Worm (Caenorhabditis elegans) whole organism, young adult: ENCODE measurements around the gene igeg-2.

ENCODE experiments used
- B0261.1 ChIP-seq: sonication (generic microtip); optimal IDR thresholded peaks from 2 replicates; lab custom pipeline; 2016; ENCODE audit warnings: mild to moderate bottlenecking, missing genetic modification characterization, moderate library complexity, missing compliant biosample characterization
- C17E4.6 ChIP-seq: fragments of 200-800 bp; sonication (Bioruptor generic); IDR thresholded peaks from 2 replicates; pipeline ENCODE4 v1.3.6; 2022; ENCODE audit warnings: missing genetic modification reagents, missing genetic modification characterization, missing compliant biosample characterization
- F22D6.2 ChIP-seq: sonication (generic microtip); optimal IDR thresholded peaks from 2 replicates; lab custom pipeline; 2016; ENCODE audit warnings: mild to moderate bottlenecking, missing genetic modification characterization, missing compliant biosample characterization
- F55B11.4 ChIP-seq: sonication (generic microtip); optimal IDR thresholded peaks from 2 replicates; lab custom pipeline; 2016; ENCODE audit warnings: missing compliant biosample characterization, missing genetic modification characterization, borderline replicate concordance; ENCODE audit not compliant: insufficient read depth
- F57A8.1 ChIP-seq: fragments of 200-800 bp; sonication (Bioruptor generic); optimal IDR thresholded peaks from 2 replicates; lab custom pipeline; 2018; ENCODE audit warnings: mild to moderate bottlenecking, missing genetic modification characterization, moderate library complexity, missing compliant biosample characterization
- F57C9.4 ChIP-seq: sonication (generic microtip); optimal IDR thresholded peaks from 2 replicates; lab custom pipeline; 2017; ENCODE audit warnings: mild to moderate bottlenecking, missing genetic modification characterization, missing compliant biosample characterization
- K12H6.12 ChIP-seq: fragments of 200-800 bp; sonication (Bioruptor generic); optimal IDR thresholded peaks from 2 replicates; lab custom pipeline; 2018; ENCODE audit warnings: mild to moderate bottlenecking, missing genetic modification characterization, missing compliant biosample characterization
- T07F8.4 ChIP-seq: sonication (generic microtip); optimal IDR thresholded peaks from 2 replicates; lab custom pipeline; 2016; ENCODE audit warnings: mild to moderate bottlenecking, missing genetic modification characterization, moderate library complexity, missing compliant biosample characterization
- Y53F4B.3 ChIP-seq: fragments of 200-800 bp; sonication (Bioruptor generic); IDR thresholded peaks from 2 replicates; pipeline ENCODE4 v1.3.6; 2022; ENCODE audit warnings: missing genetic modification reagents, missing genetic modification characterization, missing compliant biosample characterization
- Y95B8A.8 ChIP-seq: fragments of 200-800 bp; sonication (Bioruptor generic); IDR thresholded peaks from 2 replicates; pipeline ENCODE4 v1.3.6; 2022; ENCODE audit warnings: missing genetic modification reagents, missing genetic modification characterization, missing compliant biosample characterization
- ama-1 ChIP-seq, 3 experiments: fragments of 150-350 bp in 1 of 3; sonication (generic microtip) in 2 of 3; optimal IDR thresholded peaks; 2 replicates each; lab custom pipeline; 2014 to 2018; ENCODE audit warnings: missing biosample characterization in 2 of 3, missing genetic modification characterization in 2 of 3, missing genetic modification reagents in 2 of 3
- aptf-3 ChIP-seq: fragments of 200-800 bp; sonication (Bioruptor generic); IDR thresholded peaks from 2 replicates; pipeline ENCODE4 v1.3.6; 2022; ENCODE audit warnings: missing genetic modification characterization, missing compliant biosample characterization
- attf-5 ChIP-seq: fragments of 200-800 bp; sonication (Bioruptor generic); optimal IDR thresholded peaks from 2 replicates; lab custom pipeline; 2018; ENCODE audit warnings: mild to moderate bottlenecking, missing genetic modification characterization, missing compliant biosample characterization
- cebp-1 ChIP-seq, 2 experiments: fragments of 200-800 bp in 1 of 2; sonication (Bioruptor generic) in 1 of 2; sonication (generic microtip) in 1 of 2; IDR thresholded peaks in 1 of 2; optimal IDR thresholded peaks in 1 of 2; 2 replicates each; pipeline versions ENCODE4 v1.3.6 to Lab custom; 2017 to 2022; ENCODE audit warnings: missing compliant biosample characterization in 2 of 2, missing genetic modification characterization in 2 of 2, mild to moderate bottlenecking in 1 of 2, missing genetic modification reagents in 1 of 2, moderate library complexity in 1 of 2
- ceh-58 ChIP-seq: fragments of 200-800 bp; sonication (Bioruptor generic); IDR thresholded peaks from 2 replicates; pipeline ENCODE4 v1.3.6; 2022; ENCODE audit warnings: missing genetic modification characterization, missing compliant biosample characterization
- ceh-79 ChIP-seq: sonication (generic microtip); optimal IDR thresholded peaks from 2 replicates; lab custom pipeline; 2017; ENCODE audit warnings: mild to moderate bottlenecking, missing genetic modification characterization, missing compliant biosample characterization
- chd-7 ChIP-seq: sonication (generic microtip); optimal IDR thresholded peaks from 2 replicates; lab custom pipeline; 2016; ENCODE audit warnings: mild to moderate bottlenecking, missing genetic modification characterization, moderate library complexity, missing compliant biosample characterization
- die-1 ChIP-seq: sonication (generic microtip); optimal IDR thresholded peaks from 2 replicates; lab custom pipeline; 2016; ENCODE audit warnings: missing genotype, mild to moderate bottlenecking, missing genetic modification characterization, missing compliant biosample characterization
- dpl-1 ChIP-seq: fragments of 150-350 bp; optimal IDR thresholded peaks from 2 replicates; lab custom pipeline; 2014; ENCODE audit warnings: missing biosample characterization, missing genetic modification reagents, missing genetic modification characterization
- egl-44 ChIP-seq: fragments of 200-800 bp; sonication (Bioruptor generic); IDR thresholded peaks from 2 replicates; pipeline ENCODE4 v1.3.6; 2022; ENCODE audit warnings: missing genetic modification reagents, missing genetic modification characterization, missing compliant biosample characterization
- ekl-4 ChIP-seq: fragments of 200-800 bp; sonication (Bioruptor generic); IDR thresholded peaks from 2 replicates; pipeline ENCODE4 v1.3.6; 2022; ENCODE audit warnings: missing genetic modification reagents, missing genetic modification characterization, missing compliant biosample characterization
- hmg-20 ChIP-seq: fragments of 200-800 bp; sonication (Bioruptor generic); IDR thresholded peaks from 2 replicates; pipeline ENCODE4 v1.3.6; 2022; ENCODE audit warnings: missing genetic modification reagents, missing genetic modification characterization, missing compliant biosample characterization
- let-526 ChIP-seq: fragments of 200-800 bp; sonication (Bioruptor generic); IDR thresholded peaks from 2 replicates; pipeline ENCODE4 v1.3.6; 2022; ENCODE audit warnings: missing genetic modification reagents, missing genetic modification characterization, missing compliant biosample characterization
- lin-35 ChIP-seq, 3 experiments: fragments of 150-350 bp in 2 of 3; sonication (generic microtip) in 1 of 3; optimal IDR thresholded peaks; 2 replicates each; lab custom pipeline; 2014 to 2018; ENCODE audit warnings: missing biosample characterization in 3 of 3, missing genetic modification characterization in 3 of 3, missing genetic modification reagents in 3 of 3
- lin-40 ChIP-seq: sonication (generic microtip); optimal IDR thresholded peaks from 2 replicates; lab custom pipeline; 2016; ENCODE audit warnings: missing genetic modification characterization, mild to moderate bottlenecking, missing compliant biosample characterization, missing genotype, missing genetic modification reagents
- lir-1 ChIP-seq: fragments of 200-800 bp; sonication (Bioruptor generic); conservative IDR thresholded peaks from 2 replicates; pipeline ENCODE4 v1.3.6; 2022; ENCODE audit warnings: missing genetic modification reagents, missing genetic modification characterization, missing compliant biosample characterization
- madf-10 ChIP-seq: sonication (generic microtip); optimal IDR thresholded peaks from 2 replicates; lab custom pipeline; 2016; ENCODE audit warnings: mild to moderate bottlenecking, missing genetic modification characterization, missing compliant biosample characterization
- mxl-1 ChIP-seq: sonication (generic microtip); optimal IDR thresholded peaks from 2 replicates; lab custom pipeline; 2016; ENCODE audit warnings: missing genetic modification characterization, missing compliant biosample characterization
- nfya-1 ChIP-seq: sonication (generic microtip); optimal IDR thresholded peaks from 2 replicates; lab custom pipeline; 2017; ENCODE audit warnings: antibody characterized with exemption, missing compliant biosample characterization, missing genetic modification characterization, borderline replicate concordance; ENCODE audit not compliant: insufficient read depth
- nfyb-1 ChIP-seq: fragments of 200-800 bp; sonication (Bioruptor generic); IDR thresholded peaks from 2 replicates; pipeline ENCODE4 v1.3.6; 2022; ENCODE audit warnings: missing genetic modification reagents, missing genetic modification characterization, missing compliant biosample characterization
- nhr-120 ChIP-seq: fragments of 200-800 bp; sonication (Bioruptor generic); IDR thresholded peaks from 2 replicates; pipeline ENCODE4 v1.3.6; 2022; ENCODE audit warnings: missing genetic modification characterization, missing compliant biosample characterization
- nhr-80 ChIP-seq: sonication (generic microtip); optimal IDR thresholded peaks from 2 replicates; lab custom pipeline; 2016; ENCODE audit warnings: missing genetic modification characterization, missing compliant biosample characterization
- pbrm-1 ChIP-seq: fragments of 200-800 bp; sonication (Bioruptor generic); IDR thresholded peaks from 2 replicates; pipeline ENCODE4 v1.3.6; 2022; ENCODE audit warnings: missing genetic modification reagents, missing genetic modification characterization, missing compliant biosample characterization
- pha-4 ChIP-seq: fragments of 150-350 bp; sonication (generic microtip); optimal IDR thresholded peaks from 2 replicates; lab custom pipeline; 2014; ENCODE audit warnings: missing biosample characterization, missing genetic modification reagents, missing genetic modification characterization
- rcor-1 ChIP-seq: fragments of 200-800 bp; sonication (Bioruptor generic); IDR thresholded peaks from 2 replicates; pipeline ENCODE4 v1.3.6; 2022; ENCODE audit warnings: missing genetic modification reagents, missing genetic modification characterization, missing compliant biosample characterization
- repo-1 ChIP-seq: sonication (generic microtip); optimal IDR thresholded peaks from 2 replicates; lab custom pipeline; 2017; ENCODE audit warnings: mild to moderate bottlenecking, missing genetic modification characterization, missing compliant biosample characterization
- snpc-1.1 ChIP-seq: sonication (generic microtip); optimal IDR thresholded peaks from 2 replicates; lab custom pipeline; 2017; ENCODE audit warnings: missing genetic modification characterization, mild to moderate bottlenecking, missing compliant biosample characterization, antibody characterized with exemption, moderate library complexity, missing genotype, missing genetic modification reagents; ENCODE audit not compliant: insufficient read depth
- snpc-3.4 ChIP-seq: sonication (generic microtip); optimal IDR thresholded peaks from 2 replicates; lab custom pipeline; 2017; ENCODE audit warnings: missing genetic modification characterization, mild to moderate bottlenecking, missing compliant biosample characterization, antibody characterized with exemption, moderate library complexity, missing genotype, missing genetic modification reagents
- snpc-4 ChIP-seq, 5 experiments: fragments of 150-350 bp in 1 of 5; sonication (generic microtip) in 4 of 5; optimal IDR thresholded peaks; 2 replicates each; lab custom pipeline; 2014 to 2018; ENCODE audit warnings: missing genetic modification characterization in 5 of 5, missing biosample characterization in 3 of 5, antibody characterized with exemption in 2 of 5, mild to moderate bottlenecking in 2 of 5, missing compliant biosample characterization in 2 of 5, missing genotype in 2 of 5, moderate library complexity in 2 of 5, missing genetic modification reagents in 1 of 5
- tlf-1 ChIP-seq: fragments of 200-800 bp; sonication (Bioruptor generic); optimal IDR thresholded peaks from 2 replicates; lab custom pipeline; 2018; ENCODE audit warnings: mild to moderate bottlenecking, missing genetic modification characterization, missing compliant biosample characterization
- xnd-1 ChIP-seq: sonication (generic microtip); optimal IDR thresholded peaks from 2 replicates; lab custom pipeline; 2016; ENCODE audit warnings: missing genotype, missing genetic modification reagents, missing genetic modification characterization, missing compliant biosample characterization
- ztf-18 ChIP-seq: sonication (generic microtip); optimal IDR thresholded peaks from 2 replicates; lab custom pipeline; 2016; ENCODE audit warnings: missing genotype, mild to moderate bottlenecking, missing genetic modification characterization, missing compliant biosample characterization
- ztf-25 ChIP-seq: fragments of 200-800 bp; sonication (Bioruptor generic); IDR thresholded peaks from 2 replicates; pipeline ENCODE4 v1.3.6; 2022; ENCODE audit warnings: missing genetic modification reagents, missing genetic modification characterization, missing compliant biosample characterization

igeg-2 gene

DNA sequence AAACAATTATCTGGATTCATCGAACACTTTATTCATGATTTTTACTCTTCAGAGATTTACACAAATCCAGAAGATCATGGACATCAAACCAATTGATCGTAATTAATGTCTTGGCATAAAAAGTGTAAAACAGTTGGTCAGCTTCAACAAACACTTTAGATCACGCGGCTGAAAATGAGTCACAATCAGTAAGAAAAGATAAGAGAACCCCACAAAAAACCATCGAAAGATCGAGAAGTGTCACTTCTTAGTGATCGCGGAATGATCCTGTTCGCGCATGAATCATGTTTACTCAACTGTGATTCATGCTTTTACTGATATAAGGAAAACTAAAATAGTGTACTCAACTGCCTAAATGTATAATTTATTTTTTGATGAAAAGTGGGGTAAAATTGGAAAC lies 37.0 kb downstream of the igeg-2 start (continued):
- TF ChIP-seq cebp-1 (GFP tag; IDR thresholded peaks at IDR 0.05; lab: Robert Waterston, UW) (no peak), cebp-1 (tag; optimal IDR thresholded peaks at IDR 0.05; lab: Kevin White, UChicago) (peak; percentile 30), let-526 (no peak), Y95B8A.8 (GFP tag; lab: Robert Waterston, UW) (no peak), F57C9.4 (tag; lab: Kevin White, UChicago) (no peak), madf-10 (tag; lab: Kevin White, UChicago) (no peak), ekl-4 (GFP tag; lab: Robert Waterston, UW) (0 out of 2 replicates have a peak, but pooled peaks have one; percentile 41), snpc-1.1 (tag; lab: Kevin White, UChicago) (no peak), aptf-3 (GFP tag; lab: Robert Waterston, UW) (no peak), attf-5 (no peak), snpc-4 (GFP tag; optimal IDR thresholded peaks at IDR 0.05; lab: Kevin White, UChicago) (no peak), snpc-4 (tag; optimal IDR thresholded peaks at IDR 0.05; lab: Kevin White, UChicago) (no peak), pbrm-1 (no peak), pha-4 (tag; lab: Kevin White, UChicago) (peak; percentile 20), K12H6.12 (tag; lab: Kevin White, UChicago) (no peak), T07F8.4 (tag; lab: Kevin White, UChicago) (no peak), nfya-1 (tag; lab: Kevin White, UChicago) (no peak), repo-1 (tag; lab: Kevin White, UChicago) (peak; percentile 44), lin-40 (tag; lab: Kevin White, UChicago) (no peak), B0261.1 (tag; lab: Kevin White, UChicago) (no peak), xnd-1 (tag; lab: Kevin White, UChicago) (no peak), rcor-1 (GFP tag; lab: Robert Waterston, UW) (no peak), ztf-25 (GFP tag; lab: Robert Waterston, UW) (no peak), F57A8.1 (GFP tag; lab: Kevin White, UChicago) (no peak), lin-35 (GFP tag; optimal IDR thresholded peaks at IDR 0.05; lab: Kevin White, UChicago) (no peak), nhr-80 (tag; lab: Kevin White, UChicago) (peak; percentile 46), hmg-20 (no peak), nhr-120 (GFP tag; lab: Robert Waterston, UW) (no peak), mxl-1 (no peak), chd-7 (tag; lab: Kevin White, UChicago) (no peak), dpl-1 (GFP tag; lab: Kevin White, UChicago) (no peak), lir-1 (GFP tag; lab: Robert Waterston, UW) (no peak), snpc-3.4 (no peak), F22D6.2 (tag; lab: Kevin White, UChicago) (no peak), F55B11.4 (tag; lab: Kevin White, UChicago) (no peak), tlf-1 (no peak), nfyb-1 (no peak), Y53F4B.3 (GFP tag; lab: Robert Waterston, UW) (no peak), C17E4.6 (GFP tag; lab: Robert Waterston, UW) (no peak), egl-44 (GFP tag; lab: Robert Waterston, UW) (no peak), ztf-18 (tag; lab: Kevin White, UChicago) (no peak), ceh-79 (tag; lab: Kevin White, UChicago) (no peak), ceh-58 (GFP tag; lab: Robert Waterston, UW) (no peak), die-1 (no peak), ama-1 (optimal IDR thresholded peaks at IDR 0.05; lab: Kevin White, UChicago) (no peak), ama-1 (GFP tag; optimal IDR thresholded peaks at IDR 0.05; lab: Kevin White, UChicago) (no peak)
- TF ChIP-seq, all 124 proteins: peak for 8
